Fruit fly (Drosophila melanogaster): ENCODE measurements around the gene CG17202.

DNA sequence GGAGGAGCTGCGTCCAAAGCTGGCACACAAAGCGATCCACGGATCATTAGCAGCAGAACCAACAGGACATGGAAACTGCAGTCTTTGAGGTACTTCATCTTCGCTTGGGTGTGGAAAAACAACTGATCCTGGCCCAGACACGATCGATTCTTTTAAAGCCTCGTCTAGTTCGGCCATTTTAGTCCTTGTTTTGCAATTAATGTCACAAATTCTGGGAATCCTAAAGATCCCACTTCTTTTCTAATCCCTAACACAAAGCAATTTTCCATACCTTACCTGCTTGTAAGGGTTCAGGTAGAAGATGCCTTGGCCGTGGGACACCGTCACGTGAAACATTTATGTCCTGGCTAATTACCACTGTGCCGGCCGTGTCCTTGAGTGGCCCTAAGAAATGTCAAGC is 40.0 kb upstream of the CG17202 start, which contains the start of gene CG10035:
- TF ChIP-seq CG8319 (GFP tag; optimal IDR thresholded peaks at IDR 0.05) (no peak), Blimp-1 (GFP tag; optimal IDR thresholded peaks at IDR 0.05) (no peak), eg (GFP tag; IDR thresholded peaks at IDR 0.05) (no peak), OdsH (GFP tag; optimal IDR thresholded peaks at IDR 0.05) (no peak), CG11902 (GFP tag; optimal IDR thresholded peaks at IDR 0.05) (no peak)

All from whole organism, prepupa.